Worm (Caenorhabditis elegans) whole organism, midembryonic: ENCODE results near the gene K07B1.7.

Experiments
- T22C8.4 ChIP-seq: fragments of 200-800 bp; sonication (Bioruptor generic); IDR thresholded peaks from 2 replicates; pipeline ENCODE4 v1.3.6; 2022; ENCODE audit warnings: missing genetic modification characterization, missing compliant biosample characterization
- cog-1 ChIP-seq: sonication (generic microtip); optimal IDR thresholded peaks from 2 replicates; lab custom pipeline; 2016; ENCODE audit warnings: missing genetic modification characterization, missing compliant biosample characterization
- flt-1 ChIP-seq: fragments of 200-800 bp; sonication (Bioruptor generic); IDR thresholded peaks from 2 replicates; pipeline ENCODE4 v1.3.6; 2022; ENCODE audit warnings: missing genetic modification characterization, missing compliant biosample characterization
- klf-2 ChIP-seq: fragments of 200-800 bp; sonication (Bioruptor generic); conservative IDR thresholded peaks from 2 replicates; pipeline ENCODE4 v1.3.6; 2022; ENCODE audit warnings: missing genetic modification reagents, missing genetic modification characterization, missing compliant biosample characterization
- ref-1 ChIP-seq: fragments of 200-800 bp; sonication (Bioruptor generic); conservative IDR thresholded peaks from 2 replicates; pipeline ENCODE4 v1.3.6; 2022; ENCODE audit warnings: missing genetic modification reagents, missing genetic modification characterization, missing compliant biosample characterization
- ztf-29 ChIP-seq: fragments of 200-800 bp; sonication (Bioruptor generic); IDR thresholded peaks from 2 replicates; pipeline ENCODE4 v1.3.6; 2022; ENCODE audit warnings: missing genetic modification reagents, missing genetic modification characterization, missing compliant biosample characterization

DNA sequence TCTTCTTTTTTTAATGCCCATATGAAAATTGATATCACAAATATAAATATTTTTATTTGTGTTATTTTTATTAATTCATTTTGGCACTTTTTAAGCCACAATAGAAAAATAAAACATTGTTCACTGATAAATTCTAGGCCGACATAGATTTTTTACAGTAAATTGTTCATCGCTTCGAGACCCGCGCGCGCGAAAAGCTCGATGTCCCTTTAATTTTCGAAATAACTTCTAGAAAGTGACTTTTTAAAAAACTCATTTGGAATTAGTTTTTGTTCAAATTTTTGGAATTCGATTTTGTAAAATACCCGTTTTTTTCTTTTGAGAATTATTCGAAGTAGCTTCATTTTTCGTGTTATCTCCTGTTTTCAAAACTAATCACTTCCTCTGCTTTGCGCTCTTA is 37.6 kb upstream of the K07B1.7 start:
- TF ChIP-seq ref-1 (no peak), cog-1 (tag; lab: Kevin White, UChicago) (no peak), flt-1 (GFP tag; lab: Robert Waterston, UW) (no peak), ztf-29 (GFP tag; lab: Robert Waterston, UW) (no peak), klf-2 (GFP tag; lab: Robert Waterston, UW) (no peak), T22C8.4 (GFP tag; lab: Robert Waterston, UW) (no peak)
